Fruit fly (Drosophila melanogaster) whole organism, prepupa: Measurements from ENCODE around the gene CG2865.

Source experiments
- Blimp-1 ChIP-seq: fragments of 200-800 bp; sonication (Bioruptor generic); optimal IDR thresholded peaks from 3 replicates; lab custom pipeline; 2017; ENCODE audit warnings: missing biosample characterization, missing genetic modification characterization, mild to moderate bottlenecking, moderate library complexity, missing genetic modification reagents
- CG11762 ChIP-seq: fragments of 200-800 bp; sonication (Bioruptor generic); optimal IDR thresholded peaks from 3 replicates; lab custom pipeline; 2016; ENCODE audit warnings: missing biosample characterization, missing genetic modification characterization; ENCODE audit not compliant: insufficient read depth
- CG11902 ChIP-seq: fragments of 200-800 bp; sonication (Bioruptor generic); optimal IDR thresholded peaks from 3 replicates; lab custom pipeline; 2016; ENCODE audit warnings: missing biosample characterization, missing genetic modification characterization
- CG15336 ChIP-seq: fragments of 200-800 bp; sonication (Bioruptor generic); IDR thresholded peaks from 2 replicates; pipeline ENCODE4 v1.3.6; 2022; ENCODE audit warnings: missing biosample characterization, missing genetic modification characterization
- CG1621 ChIP-seq: fragments of 200-800 bp; sonication (Bioruptor generic); optimal IDR thresholded peaks from 3 replicates; lab custom pipeline; 2018; ENCODE audit warnings: missing biosample characterization, mild to moderate bottlenecking, missing genetic modification characterization
- CG16779 ChIP-seq: fragments of 200-800 bp; sonication (Bioruptor generic); optimal IDR thresholded peaks from 3 replicates; lab custom pipeline; 2017; ENCODE audit warnings: missing biosample characterization, mild to moderate bottlenecking, missing genetic modification characterization
- CG3032 ChIP-seq: fragments of 200-800 bp; optimal IDR thresholded peaks from 2 replicates; lab custom pipeline; 2019; ENCODE audit warnings: missing biosample characterization, mild to moderate bottlenecking, missing genetic modification characterization, moderate library complexity
- CG31627 ChIP-seq: fragments of 200-800 bp; sonication (Bioruptor generic); optimal IDR thresholded peaks from 3 replicates; lab custom pipeline; 2016; ENCODE audit warnings: missing biosample characterization, missing genetic modification characterization
- CG32006 ChIP-seq: fragments of 200-800 bp; sonication (Bioruptor generic); optimal IDR thresholded peaks from 3 replicates; lab custom pipeline; 2017; ENCODE audit warnings: missing biosample characterization, mild to moderate bottlenecking, missing genetic modification characterization
- CG34406 ChIP-seq: fragments of 200-800 bp; sonication (Bioruptor generic); optimal IDR thresholded peaks from 3 replicates; lab custom pipeline; 2016; ENCODE audit warnings: missing biosample characterization, missing genetic modification characterization
- CG4318 ChIP-seq: fragments of 200-800 bp; sonication (Bioruptor generic); optimal IDR thresholded peaks from 3 replicates; lab custom pipeline; 2017; ENCODE audit warnings: missing biosample characterization, mild to moderate bottlenecking, missing genetic modification characterization
- CG6276 ChIP-seq: fragments of 200-800 bp; sonication (Bioruptor generic); optimal IDR thresholded peaks from 2 replicates; lab custom pipeline; 2017; ENCODE audit warnings: missing biosample characterization, mild to moderate bottlenecking, missing genetic modification characterization
- CG6792 ChIP-seq: fragments of 200-800 bp; sonication (Bioruptor generic); optimal IDR thresholded peaks from 3 replicates; lab custom pipeline; 2016; ENCODE audit warnings: missing biosample characterization, missing genetic modification characterization
- CG6854 ChIP-seq: fragments of 200-800 bp; sonication (Bioruptor generic); optimal IDR thresholded peaks from 2 replicates; lab custom pipeline; 2017; ENCODE audit warnings: missing biosample characterization, mild to moderate bottlenecking, missing genetic modification characterization
- CG8119 ChIP-seq: fragments of 200-800 bp; sonication (Bioruptor generic); IDR thresholded peaks from 3 replicates; pipeline ENCODE4 v1.3.6; 2022; ENCODE audit warnings: missing biosample characterization, missing genetic modification characterization
- CG8319 ChIP-seq: fragments of 200-800 bp; sonication (Bioruptor generic); optimal IDR thresholded peaks from 3 replicates; lab custom pipeline; 2016; ENCODE audit warnings: missing biosample characterization, missing genetic modification characterization
- CG8632 ChIP-seq: fragments of 200-800 bp; sonication (Bioruptor generic); optimal IDR thresholded peaks from 3 replicates; lab custom pipeline; 2016; ENCODE audit warnings: missing biosample characterization, missing genetic modification characterization
- Eip75B ChIP-seq: fragments of 200-800 bp; sonication (Bioruptor generic); optimal IDR thresholded peaks from 3 replicates; lab custom pipeline; 2016; ENCODE audit warnings: missing biosample characterization, missing genetic modification characterization
- Eip78C ChIP-seq: fragments of 200-800 bp; sonication (Bioruptor generic); peaks from one replicate; lab custom pipeline; 2016; ENCODE audit warnings: missing biosample characterization, missing genetic modification characterization
- Eip93F ChIP-seq: fragments of 200-800 bp; sonication (Bioruptor generic); optimal IDR thresholded peaks from 2 replicates; lab custom pipeline; 2016; ENCODE audit warnings: missing biosample characterization, mild to moderate bottlenecking, missing genetic modification characterization
- Ets21C ChIP-seq: fragments of 200-800 bp; sonication (Bioruptor generic); optimal IDR thresholded peaks from 3 replicates; lab custom pipeline; 2016; ENCODE audit warnings: missing biosample characterization, missing genetic modification characterization
- Hr39 ChIP-seq: fragments of 200-800 bp; sonication (Bioruptor generic); optimal IDR thresholded peaks from 2 replicates; lab custom pipeline; 2016; ENCODE audit warnings: missing biosample characterization, missing genetic modification characterization
- Hr4 ChIP-seq: fragments of 200-800 bp; sonication (Bioruptor generic); optimal IDR thresholded peaks from 3 replicates; lab custom pipeline; 2016; ENCODE audit warnings: missing biosample characterization, missing genetic modification characterization
- Lpt ChIP-seq: fragments of 200-800 bp; sonication (Bioruptor generic); optimal IDR thresholded peaks from 3 replicates; lab custom pipeline; 2016; ENCODE audit warnings: missing biosample characterization, missing genetic modification characterization
- Met ChIP-seq: fragments of 200-800 bp; sonication (Bioruptor generic); optimal IDR thresholded peaks from 3 replicates; lab custom pipeline; 2016; ENCODE audit warnings: missing biosample characterization, missing genetic modification characterization
- Smox ChIP-seq: fragments of 200-800 bp; sonication (Bioruptor generic); optimal IDR thresholded peaks from 3 replicates; lab custom pipeline; 2016; ENCODE audit warnings: missing biosample characterization, missing genetic modification characterization
- Sox102F ChIP-seq: fragments of 200-800 bp; sonication (Bioruptor generic); optimal IDR thresholded peaks from 2 replicates; lab custom pipeline; 2016; ENCODE audit warnings: missing biosample characterization, mild to moderate bottlenecking, missing genetic modification characterization
- Sox14 ChIP-seq: fragments of 200-800 bp; sonication (Bioruptor generic); optimal IDR thresholded peaks from 3 replicates; lab custom pipeline; 2016; ENCODE audit warnings: missing biosample characterization, missing genetic modification characterization
- Sox15 ChIP-seq: fragments of 200-800 bp; sonication (Bioruptor generic); optimal IDR thresholded peaks from 3 replicates; lab custom pipeline; 2016; ENCODE audit warnings: missing biosample characterization, missing genetic modification characterization
- achi ChIP-seq: fragments of 200-800 bp; sonication (Bioruptor generic); optimal IDR thresholded peaks from 3 replicates; lab custom pipeline; 2016; ENCODE audit warnings: missing biosample characterization, missing genetic modification characterization
- acj6 ChIP-seq: fragments of 200-800 bp; sonication (Bioruptor generic); optimal IDR thresholded peaks from 3 replicates; lab custom pipeline; 2016; ENCODE audit warnings: missing biosample characterization, missing genetic modification characterization
- cyc ChIP-seq: fragments of 200-800 bp; sonication (Bioruptor generic); optimal IDR thresholded peaks from 3 replicates; lab custom pipeline; 2016; ENCODE audit warnings: missing biosample characterization, missing genetic modification characterization
- dac ChIP-seq: fragments of 200-800 bp; sonication (Bioruptor generic); optimal IDR thresholded peaks from 2 replicates; lab custom pipeline; 2017; ENCODE audit warnings: missing biosample characterization, mild to moderate bottlenecking, missing genetic modification characterization
- eg ChIP-seq: fragments of 200-800 bp; sonication (Bioruptor generic); IDR thresholded peaks from 3 replicates; pipeline ENCODE4 v1.3.6; 2022; ENCODE audit warnings: missing biosample characterization, missing genetic modification characterization
- esn ChIP-seq: fragments of 200-800 bp; sonication (Bioruptor generic); optimal IDR thresholded peaks from 2 replicates; lab custom pipeline; 2016; ENCODE audit warnings: missing biosample characterization, mild to moderate bottlenecking, missing genetic modification characterization, moderate library complexity
- fd59A ChIP-seq: fragments of 200-800 bp; sonication (Bioruptor generic); optimal IDR thresholded peaks from 2 replicates; lab custom pipeline; 2017; ENCODE audit warnings: missing biosample characterization, mild to moderate bottlenecking, missing genetic modification characterization, missing genetic modification reagents
- fd85E ChIP-seq: fragments of 200-800 bp; sonication (Bioruptor generic); optimal IDR thresholded peaks from 3 replicates; lab custom pipeline; 2016; ENCODE audit warnings: missing biosample characterization, missing genetic modification characterization
- fkh ChIP-seq: fragments of 200-800 bp; sonication (Bioruptor generic); optimal IDR thresholded peaks from 3 replicates; lab custom pipeline; 2017; ENCODE audit warnings: missing biosample characterization, mild to moderate bottlenecking, missing genetic modification characterization, moderate library complexity
- lz ChIP-seq: fragments of 200-800 bp; sonication (Bioruptor generic); optimal IDR thresholded peaks from 3 replicates; lab custom pipeline; 2016; ENCODE audit warnings: missing biosample characterization, missing genetic modification characterization
- pdm3 ChIP-seq: fragments of 200-800 bp; sonication (Bioruptor generic); optimal IDR thresholded peaks from 3 replicates; lab custom pipeline; 2016; ENCODE audit warnings: missing biosample characterization, missing genetic modification characterization
- spab ChIP-seq: fragments of 200-800 bp; sonication (Bioruptor generic); optimal IDR thresholded peaks from 2 replicates; lab custom pipeline; 2017; ENCODE audit warnings: missing biosample characterization, mild to moderate bottlenecking, missing genetic modification characterization, missing genetic modification reagents
- ss ChIP-seq, 2 experiments: fragments of 200-800 bp; sonication (Bioruptor generic); optimal IDR thresholded peaks; 2 replicates in 1 of 2; 3 replicates in 1 of 2; lab custom pipeline; 2017 to 2018; ENCODE audit warnings: mild to moderate bottlenecking in 2 of 2, missing biosample characterization in 2 of 2, missing genetic modification characterization in 2 of 2, moderate library complexity in 1 of 2
- svp ChIP-seq: fragments of 200-800 bp; sonication (Bioruptor generic); peaks from one replicate; lab custom pipeline; 2016; ENCODE audit warnings: missing biosample characterization, missing genetic modification characterization
- topi ChIP-seq: fragments of 200-800 bp; sonication (Bioruptor generic); optimal IDR thresholded peaks from 3 replicates; lab custom pipeline; 2016; ENCODE audit warnings: missing biosample characterization, missing genetic modification characterization
- vri ChIP-seq: fragments of 200-800 bp; sonication (Bioruptor generic); optimal IDR thresholded peaks from 3 replicates; lab custom pipeline; 2016; ENCODE audit warnings: missing biosample characterization, mild to moderate bottlenecking, missing genetic modification characterization

The CG2865 gene

DNA sequence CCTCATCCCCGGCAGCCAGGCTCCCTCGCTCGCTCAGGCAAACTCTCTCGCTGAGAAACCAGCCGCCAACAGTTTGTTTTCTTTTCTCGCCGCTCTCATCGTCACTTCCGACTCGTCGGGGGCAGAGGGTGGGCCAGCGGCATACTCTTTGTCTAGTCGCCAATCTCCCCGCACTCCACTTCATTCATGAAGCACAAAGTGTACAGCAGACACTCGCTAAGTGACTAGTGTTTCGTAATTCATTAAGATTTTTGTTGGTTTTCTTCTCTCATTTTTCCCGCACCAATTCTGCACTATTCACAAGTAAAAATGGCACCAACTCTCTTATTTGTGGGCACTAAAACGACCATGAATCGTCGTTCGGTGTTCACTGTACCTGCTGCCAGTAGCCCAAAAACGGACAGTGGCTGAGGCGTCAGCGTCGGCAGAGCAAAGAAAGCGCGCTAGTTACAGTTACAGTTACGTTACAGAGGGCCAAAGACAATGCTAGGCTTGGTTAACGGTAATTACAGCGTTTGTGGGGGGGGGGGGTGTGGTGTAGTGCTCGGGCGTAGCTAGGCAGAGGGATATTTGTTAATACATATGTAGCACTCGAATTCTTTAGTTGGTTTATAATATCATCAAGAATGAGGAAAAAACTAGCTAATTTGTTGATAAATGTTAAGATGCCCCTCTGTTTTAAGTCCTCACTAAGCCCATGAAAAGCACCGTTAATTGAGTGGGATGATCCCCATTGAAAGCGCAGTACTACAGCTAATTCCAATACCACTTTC lies 4.4 kb upstream of the CG2865 start (continued):
- peak; percentile 93 for TF ChIP-seq CG31627
- peak; percentile 97 for TF ChIP-seq eg (GFP tag; lab: Robert Waterston, UW)
- peak; percentile 85 for TF ChIP-seq spab (GFP tag; lab: Kevin White, UChicago)
- peak; percentile 96 for TF ChIP-seq CG8119 (GFP tag; lab: Robert Waterston, UW)
- TF ChIP-seq cyc (GFP tag; lab: Kevin White, UChicago): peak; percentile 93
- TF ChIP-seq Hr4: peak; percentile 99
- TF ChIP-seq Eip78C (GFP tag; lab: Kevin White, UChicago): peak; percentile 98
- peak; percentile 91 for TF ChIP-seq CG1621 (tag; lab: Kevin White, UChicago)
- TF ChIP-seq Met (GFP tag; lab: Kevin White, UChicago): peak; percentile 92
- TF ChIP-seq Eip93F: peak; percentile 54
- peak; percentile 72 for TF ChIP-seq fd85E
- peak; percentile 91 for TF ChIP-seq CG11902 (GFP tag; lab: Kevin White, UChicago)
- peak; percentile 98 for TF ChIP-seq Sox14 (GFP tag; lab: Kevin White, UChicago)
- peak; percentile 46 for TF ChIP-seq Blimp-1
- peak; percentile 94 for TF ChIP-seq lz (GFP tag; lab: Kevin White, UChicago)
- peak; percentile 91 for TF ChIP-seq Sox15 (GFP tag; lab: Kevin White, UChicago)
- TF ChIP-seq Eip75B (GFP tag; lab: Kevin White, UChicago): peak; percentile 94
- peak; percentile 70 to 92 for TF ChIP-seq ss (GFP tag; optimal IDR thresholded peaks at IDR 0.05; lab: Kevin White, UChicago)
- peak; percentile 91 for TF ChIP-seq CG3032 (tag; lab: Kevin White, UChicago)
- peak; percentile 87 for TF ChIP-seq CG34406
- TF ChIP-seq Sox102F (GFP tag; lab: Kevin White, UChicago): peak; percentile 91
- peak; percentile 94 for TF ChIP-seq CG6276
- TF ChIP-seq CG32006: peak; percentile 98
- TF ChIP-seq CG6854 (GFP tag; lab: Kevin White, UChicago): peak; percentile 42
- TF ChIP-seq pdm3 (GFP tag; lab: Kevin White, UChicago): peak; percentile 98

DNA sequence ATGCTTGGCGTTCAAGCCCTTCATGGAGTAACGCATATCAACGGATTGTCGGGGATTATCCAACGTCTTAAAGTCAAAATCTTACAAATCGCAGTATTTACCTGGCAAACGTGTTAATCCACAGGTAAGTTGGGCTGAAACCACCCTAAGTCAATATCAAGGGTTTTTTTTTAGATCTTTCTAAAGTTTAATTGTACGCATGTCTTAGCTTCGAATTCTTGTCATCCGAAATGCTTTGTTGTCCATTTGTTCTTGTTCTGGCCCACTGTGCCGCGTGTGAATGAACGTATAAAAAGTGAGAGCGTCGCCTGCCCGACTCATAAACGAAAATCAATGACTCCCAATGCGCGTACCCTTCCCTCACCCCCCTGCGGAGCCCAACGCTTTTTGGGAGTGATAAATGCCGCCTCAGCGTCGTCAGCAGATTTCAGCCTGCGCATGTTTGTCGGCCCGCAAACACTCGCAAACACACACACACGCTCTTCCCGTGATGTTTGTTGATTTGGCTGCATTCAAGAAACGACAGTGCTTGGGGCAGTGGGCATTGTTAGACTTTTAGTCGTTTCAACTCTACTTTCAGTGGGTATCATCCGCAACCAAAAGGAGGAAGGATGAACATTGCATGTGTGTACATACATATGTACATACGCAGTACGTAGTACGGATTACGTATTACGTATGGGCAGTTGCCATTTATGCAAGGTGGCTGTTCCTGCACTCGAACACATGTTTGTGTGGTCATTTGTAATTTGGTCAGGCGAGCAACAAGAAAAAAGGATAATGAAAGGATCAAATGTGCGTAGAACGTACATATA lies 3.2 kb upstream of the CG2865 start:
- peak; percentile 93 for TF ChIP-seq CG6276
- TF ChIP-seq dac: peak; percentile 88
- peak; percentile 99 for TF ChIP-seq Eip78C (GFP tag; lab: Kevin White, UChicago)
- TF ChIP-seq CG6792: peak; percentile 96
- peak; percentile 90 for TF ChIP-seq Lpt
- peak; percentile 97 for TF ChIP-seq topi
- TF ChIP-seq Met (GFP tag; lab: Kevin White, UChicago): peak; percentile 97
- peak; percentile 94 for TF ChIP-seq Hr39
- TF ChIP-seq CG4318 (GFP tag; lab: Kevin White, UChicago): peak; percentile 89
- TF ChIP-seq Smox (GFP tag; lab: Kevin White, UChicago): peak; percentile 95
- peak; percentile 74 for TF ChIP-seq fkh (GFP tag; lab: Kevin White, UChicago)
- TF ChIP-seq fd59A (GFP tag; lab: Kevin White, UChicago): peak; percentile 95
- TF ChIP-seq CG11762 (GFP tag; lab: Kevin White, UChicago): peak; percentile 90
- peak; percentile 95 for TF ChIP-seq Sox102F (GFP tag; lab: Kevin White, UChicago)
- peak; percentile 90 for TF ChIP-seq spab (GFP tag; lab: Kevin White, UChicago)
- TF ChIP-seq Hr4: peak; percentile 90
- TF ChIP-seq CG16779 (tag; lab: Kevin White, UChicago): peak; percentile 93
- peak; percentile 96 for TF ChIP-seq lz (GFP tag; lab: Kevin White, UChicago)
- TF ChIP-seq acj6 (GFP tag; lab: Kevin White, UChicago): peak; percentile 93
- peak; percentile 98 for TF ChIP-seq svp (GFP tag; lab: Kevin White, UChicago)
- peak; percentile 96 for TF ChIP-seq Blimp-1
- TF ChIP-seq CG8119 (GFP tag; lab: Robert Waterston, UW): peak; percentile 87
- TF ChIP-seq esn (GFP tag; lab: Kevin White, UChicago): peak; percentile 96
- peak; percentile 94 for TF ChIP-seq Ets21C
- peak; percentile 86 for TF ChIP-seq vri (GFP tag; lab: Kevin White, UChicago)
- peak; percentile 97 for TF ChIP-seq CG32006
- peak; percentile 93 for TF ChIP-seq CG8632 (GFP tag; lab: Kevin White, UChicago)
- TF ChIP-seq achi (GFP tag; lab: Kevin White, UChicago): peak; percentile 91
- TF ChIP-seq CG8319 (GFP tag; lab: Kevin White, UChicago): peak; percentile 91
- peak; percentile 93 for TF ChIP-seq cyc (GFP tag; lab: Kevin White, UChicago)
- TF ChIP-seq CG3032 (tag; lab: Kevin White, UChicago): peak; percentile 89
- TF ChIP-seq CG31627: peak; percentile 96
- peak; percentile 84 for TF ChIP-seq CG15336 (GFP tag; lab: Robert Waterston, UW)
- peak; percentile 96 for TF ChIP-seq Eip75B (GFP tag; lab: Kevin White, UChicago)
